Worm (Caenorhabditis elegans) whole organism, young adult: ENCODE data around the gene W03B1.3.

Source experiments
- B0035.1 ChIP-seq: sonication (generic microtip); optimal IDR thresholded peaks from 2 replicates; lab custom pipeline; 2016; ENCODE audit warnings: missing genetic modification characterization, mild to moderate bottlenecking, missing compliant biosample characterization, missing genotype, missing genetic modification reagents
- F23B12.7 ChIP-seq: sonication (generic microtip); optimal IDR thresholded peaks from 2 replicates; lab custom pipeline; 2017; ENCODE audit warnings: missing genetic modification characterization, mild to moderate bottlenecking, missing compliant biosample characterization, antibody characterized with exemption, moderate library complexity; ENCODE audit not compliant: insufficient read depth
- F37B4.10 ChIP-seq: fragments of 200-800 bp; sonication (Bioruptor generic); IDR thresholded peaks from 2 replicates; pipeline ENCODE4 v1.3.6; 2022; ENCODE audit warnings: missing genetic modification characterization, missing compliant biosample characterization
- F39B2.1 ChIP-seq: fragments of 200-800 bp; sonication (Bioruptor generic); IDR thresholded peaks from 2 replicates; pipeline ENCODE4 v1.3.6; 2022; ENCODE audit warnings: missing genetic modification reagents, missing genetic modification characterization, missing compliant biosample characterization
- F49E8.2 ChIP-seq: sonication (generic microtip); optimal IDR thresholded peaks from 3 replicates; lab custom pipeline; 2017; ENCODE audit warnings: missing genetic modification characterization, mild to moderate bottlenecking, missing compliant biosample characterization, antibody characterized with exemption, moderate library complexity; ENCODE audit not compliant: insufficient read depth
- K11D2.4 ChIP-seq: fragments of 200-800 bp; sonication (Bioruptor generic); IDR thresholded peaks from 2 replicates; pipeline ENCODE4 v1.3.6; 2022; ENCODE audit warnings: missing genetic modification reagents, missing genetic modification characterization, missing compliant biosample characterization
- T07F8.4 ChIP-seq: sonication (generic microtip); optimal IDR thresholded peaks from 2 replicates; lab custom pipeline; 2016; ENCODE audit warnings: mild to moderate bottlenecking, missing genetic modification characterization, moderate library complexity, missing compliant biosample characterization
- ZK185.1 ChIP-seq: sonication (generic microtip); optimal IDR thresholded peaks from 2 replicates; lab custom pipeline; 2016; ENCODE audit warnings: mild to moderate bottlenecking, missing genetic modification characterization, missing compliant biosample characterization; ENCODE audit not compliant: poor library complexity, severe bottlenecking
- akir-1 ChIP-seq: fragments of 200-800 bp; sonication (Bioruptor generic); optimal IDR thresholded peaks from 2 replicates; lab custom pipeline; 2018; ENCODE audit warnings: mild to moderate bottlenecking, missing genetic modification characterization, moderate library complexity, missing compliant biosample characterization
- aptf-2 ChIP-seq: fragments of 200-800 bp; sonication (Bioruptor generic); conservative IDR thresholded peaks from 2 replicates; pipeline ENCODE4 v1.3.6; 2022; ENCODE audit warnings: missing genetic modification reagents, missing genetic modification characterization, missing compliant biosample characterization
- athp-1 ChIP-seq: sonication (generic microtip); optimal IDR thresholded peaks from 2 replicates; lab custom pipeline; 2017; ENCODE audit warnings: mild to moderate bottlenecking, missing genetic modification characterization, missing compliant biosample characterization
- attf-6 ChIP-seq: fragments of 200-800 bp; sonication (Bioruptor generic); IDR thresholded peaks from 2 replicates; pipeline ENCODE4 v1.3.6; 2022; ENCODE audit warnings: missing genetic modification reagents, missing genetic modification characterization, missing compliant biosample characterization
- bed-1 ChIP-seq: fragments of 200-800 bp; sonication (Bioruptor generic); IDR thresholded peaks from 2 replicates; pipeline ENCODE4 v1.3.6; 2022; ENCODE audit warnings: missing genetic modification reagents, missing genetic modification characterization, missing compliant biosample characterization
- ceh-79 ChIP-seq: sonication (generic microtip); optimal IDR thresholded peaks from 2 replicates; lab custom pipeline; 2017; ENCODE audit warnings: mild to moderate bottlenecking, missing genetic modification characterization, missing compliant biosample characterization
- dpff-1 ChIP-seq: sonication (generic microtip); optimal IDR thresholded peaks from 2 replicates; lab custom pipeline; 2017; ENCODE audit warnings: mild to moderate bottlenecking, missing genetic modification characterization, missing compliant biosample characterization
- dpl-1 ChIP-seq: fragments of 150-350 bp; optimal IDR thresholded peaks from 2 replicates; lab custom pipeline; 2014; ENCODE audit warnings: missing biosample characterization, missing genetic modification reagents, missing genetic modification characterization
- efl-1 ChIP-seq: fragments of 150-350 bp; optimal IDR thresholded peaks from 2 replicates; lab custom pipeline; 2014; ENCODE audit warnings: missing biosample characterization, missing genetic modification reagents, missing genetic modification characterization
- fkh-3 ChIP-seq: sonication (generic microtip); optimal IDR thresholded peaks from 2 replicates; lab custom pipeline; 2016; ENCODE audit warnings: mild to moderate bottlenecking, missing genetic modification characterization, missing compliant biosample characterization
- hlh-12 ChIP-seq: sonication (generic microtip); optimal IDR thresholded peaks from 2 replicates; lab custom pipeline; 2016; ENCODE audit warnings: missing genetic modification characterization, missing compliant biosample characterization
- hlh-26 ChIP-seq: fragments of 200-800 bp; sonication (Bioruptor generic); conservative IDR thresholded peaks from 2 replicates; pipeline ENCODE4 v1.3.6; 2022; ENCODE audit warnings: missing genetic modification reagents, missing genetic modification characterization, missing compliant biosample characterization
- hmg-20 ChIP-seq: fragments of 200-800 bp; sonication (Bioruptor generic); IDR thresholded peaks from 2 replicates; pipeline ENCODE4 v1.3.6; 2022; ENCODE audit warnings: missing genetic modification reagents, missing genetic modification characterization, missing compliant biosample characterization
- lin-26 ChIP-seq: fragments of 200-800 bp; sonication (Bioruptor generic); IDR thresholded peaks from 2 replicates; pipeline ENCODE4 v1.3.6; 2022; ENCODE audit warnings: missing genetic modification reagents, missing genetic modification characterization, missing compliant biosample characterization
- lin-35 ChIP-seq, 3 experiments: fragments of 150-350 bp in 2 of 3; sonication (generic microtip) in 1 of 3; optimal IDR thresholded peaks; 2 replicates each; lab custom pipeline; 2014 to 2018; ENCODE audit warnings: missing biosample characterization in 3 of 3, missing genetic modification characterization in 3 of 3, missing genetic modification reagents in 3 of 3
- lin-54 ChIP-seq: fragments of 200-800 bp; sonication (Bioruptor generic); optimal IDR thresholded peaks from 2 replicates; lab custom pipeline; 2018; ENCODE audit warnings: mild to moderate bottlenecking, missing genetic modification characterization, missing compliant biosample characterization
- lsy-27 ChIP-seq: sonication (generic microtip); optimal IDR thresholded peaks from 2 replicates; lab custom pipeline; 2017; ENCODE audit warnings: missing genetic modification characterization, mild to moderate bottlenecking, missing compliant biosample characterization, antibody characterized with exemption, missing genotype, borderline replicate concordance; ENCODE audit not compliant: insufficient read depth
- mcd-1 ChIP-seq: fragments of 200-800 bp; sonication (Bioruptor generic); IDR thresholded peaks from 2 replicates; pipeline ENCODE4 v1.3.6; 2022; ENCODE audit warnings: missing genetic modification reagents, missing genetic modification characterization, missing compliant biosample characterization
- mel-28 ChIP-seq: sonication (generic microtip); optimal IDR thresholded peaks from 2 replicates; lab custom pipeline; 2016; ENCODE audit warnings: borderline replicate concordance, mild to moderate bottlenecking, missing genetic modification characterization, missing compliant biosample characterization
- nfya-1 ChIP-seq: sonication (generic microtip); optimal IDR thresholded peaks from 2 replicates; lab custom pipeline; 2017; ENCODE audit warnings: antibody characterized with exemption, missing compliant biosample characterization, missing genetic modification characterization, borderline replicate concordance; ENCODE audit not compliant: insufficient read depth
- nfyb-1 ChIP-seq: fragments of 200-800 bp; sonication (Bioruptor generic); IDR thresholded peaks from 2 replicates; pipeline ENCODE4 v1.3.6; 2022; ENCODE audit warnings: missing genetic modification reagents, missing genetic modification characterization, missing compliant biosample characterization
- nhr-120 ChIP-seq: fragments of 200-800 bp; sonication (Bioruptor generic); IDR thresholded peaks from 2 replicates; pipeline ENCODE4 v1.3.6; 2022; ENCODE audit warnings: missing genetic modification characterization, missing compliant biosample characterization
- nhr-90 ChIP-seq: sonication (generic microtip); optimal IDR thresholded peaks from 2 replicates; lab custom pipeline; 2016; ENCODE audit warnings: missing genotype, mild to moderate bottlenecking, missing genetic modification characterization, missing compliant biosample characterization
- snpc-3.4 ChIP-seq: sonication (generic microtip); optimal IDR thresholded peaks from 2 replicates; lab custom pipeline; 2017; ENCODE audit warnings: missing genetic modification characterization, mild to moderate bottlenecking, missing compliant biosample characterization, antibody characterized with exemption, moderate library complexity, missing genotype, missing genetic modification reagents
- somi-1 ChIP-seq: fragments of 200-800 bp; sonication (Bioruptor generic); optimal IDR thresholded peaks from 2 replicates; lab custom pipeline; 2018; ENCODE audit warnings: mild to moderate bottlenecking, missing genetic modification characterization, missing compliant biosample characterization
- sptf-2 ChIP-seq: fragments of 200-800 bp; sonication (Bioruptor generic); optimal IDR thresholded peaks from 2 replicates; lab custom pipeline; 2018; ENCODE audit warnings: mild to moderate bottlenecking, missing genetic modification characterization, missing compliant biosample characterization
- tbp1 ChIP-seq: fragments of 200-800 bp; sonication (Bioruptor generic); optimal IDR thresholded peaks from 2 replicates; lab custom pipeline; 2018; ENCODE audit warnings: mild to moderate bottlenecking, missing genetic modification characterization, missing compliant biosample characterization
- tbx-9 ChIP-seq: sonication (generic microtip); optimal IDR thresholded peaks from 2 replicates; lab custom pipeline; 2016; ENCODE audit warnings: borderline replicate concordance, missing genetic modification characterization, inconsistent platforms, missing compliant biosample characterization
- xnd-1 ChIP-seq: sonication (generic microtip); optimal IDR thresholded peaks from 2 replicates; lab custom pipeline; 2016; ENCODE audit warnings: missing genotype, missing genetic modification reagents, missing genetic modification characterization, missing compliant biosample characterization
- zfh-2 ChIP-seq: fragments of 200-800 bp; sonication (Bioruptor generic); conservative IDR thresholded peaks from 2 replicates; pipeline ENCODE4 v1.3.6; 2022; ENCODE audit warnings: missing genetic modification reagents, missing genetic modification characterization, missing compliant biosample characterization
- ztf-18 ChIP-seq: sonication (generic microtip); optimal IDR thresholded peaks from 2 replicates; lab custom pipeline; 2016; ENCODE audit warnings: missing genotype, mild to moderate bottlenecking, missing genetic modification characterization, missing compliant biosample characterization
- ztf-22 ChIP-seq: fragments of 200-800 bp; sonication (Bioruptor generic); optimal IDR thresholded peaks from 2 replicates; lab custom pipeline; 2018; ENCODE audit warnings: mild to moderate bottlenecking, missing genetic modification characterization, moderate library complexity, missing compliant biosample characterization
- ztf-25 ChIP-seq: fragments of 200-800 bp; sonication (Bioruptor generic); IDR thresholded peaks from 2 replicates; pipeline ENCODE4 v1.3.6; 2022; ENCODE audit warnings: missing genetic modification reagents, missing genetic modification characterization, missing compliant biosample characterization
- ztf-3 ChIP-seq: fragments of 200-800 bp; sonication (Bioruptor generic); optimal IDR thresholded peaks from 2 replicates; lab custom pipeline; 2018; ENCODE audit warnings: mild to moderate bottlenecking, missing genetic modification characterization, missing compliant biosample characterization

Gene W03B1.3

ce11 chrIV:4360497-4360896 is 24.5 kb upstream of the W03B1.3 start, which contains the start of gene F55F10.1 (continued):
- no peak for TF ChIP-seq aptf-2 (GFP tag; lab: Robert Waterston, UW)
- no peak for TF ChIP-seq lin-26 (GFP tag; lab: Robert Waterston, UW)
- no peak for TF ChIP-seq T07F8.4 (tag; lab: Kevin White, UChicago)
- no peak for TF ChIP-seq K11D2.4
- TF ChIP-seq hlh-12 (tag; lab: Kevin White, UChicago), result no peak
- TF ChIP-seq tbp1 (GFP tag; lab: Kevin White, UChicago), result no peak
- TF ChIP-seq fkh-3 (tag; lab: Kevin White, UChicago), result no peak
- TF ChIP-seq hmg-20, result no peak
- TF ChIP-seq ztf-3 (GFP tag; lab: Kevin White, UChicago), result no peak
- peak; percentile 2 for TF ChIP-seq xnd-1 (tag; lab: Kevin White, UChicago)
- no peak for TF ChIP-seq dpff-1 (tag; lab: Kevin White, UChicago)
- TF ChIP-seq F39B2.1 (GFP tag; lab: Robert Waterston, UW), result no peak
- TF ChIP-seq efl-1, result peak; percentile 12
- TF ChIP-seq ztf-25 (GFP tag; lab: Robert Waterston, UW), result no peak
- TF ChIP-seq akir-1 (GFP tag; lab: Kevin White, UChicago), result no peak
- TF ChIP-seq nhr-120 (GFP tag; lab: Robert Waterston, UW), result no peak
- no peak for TF ChIP-seq F37B4.10 (GFP tag; lab: Robert Waterston, UW)
- no peak for TF ChIP-seq snpc-3.4 (tag; lab: Kevin White, UChicago)
- TF ChIP-seq athp-1 (tag; lab: Kevin White, UChicago), result no peak
- no peak for TF ChIP-seq nfyb-1 (GFP tag; lab: Robert Waterston, UW)
- no peak for TF ChIP-seq ceh-79 (tag; lab: Kevin White, UChicago)
- TF ChIP-seq F49E8.2 (tag; lab: Kevin White, UChicago), result no peak
- TF ChIP-seq, all 124 proteins: peak for 18

- no peak for TF ChIP-seq F23B12.7 (tag; lab: Kevin White, UChicago)
- no peak for TF ChIP-seq B0035.1 (tag; lab: Kevin White, UChicago)
- TF ChIP-seq tbp1 (GFP tag; lab: Kevin White, UChicago), result no peak
- no peak for TF ChIP-seq somi-1
- no peak for TF ChIP-seq attf-6 (GFP tag; lab: Robert Waterston, UW)
These were observed 23.6 kb upstream of the W03B1.3 start, which contains the start of gene F55F10.3 for ce11 chrIV:4359653-4360052. F55F10.3 (plus strand) TSS chrIV:4359953.

ce11 chrIV:4357296-4357695 is 21.3 kb upstream of the W03B1.3 start, which contains the start of gene sars-2:
sars-2 (plus strand) TSS chrIV:4357636.
- TF ChIP-seq ztf-18 (tag; lab: Kevin White, UChicago) (peak; percentile 33), efl-1 (peak; percentile 52), ZK185.1 (tag; lab: Kevin White, UChicago) (no peak), hlh-26 (GFP tag; lab: Robert Waterston, UW) (no peak), zfh-2 (GFP tag; lab: Robert Waterston, UW) (no peak), dpl-1 (peak; percentile 63), mcd-1 (GFP tag; lab: Robert Waterston, UW) (peak; percentile 86), lin-54 (GFP tag; lab: Kevin White, UChicago) (peak; percentile 69), lin-35 (GFP tag; optimal IDR thresholded peaks at IDR 0.05; lab: Kevin White, UChicago) (peak in 1 of 3 experiments; percentile 66)

ce11 chrIV:4356879-4357278 is 20.8 kb upstream of the W03B1.3 start, which contains the start of gene W03B1.9:
W03B1.9 (minus strand) TSS chrIV:4356979.
- TF ChIP-seq nhr-90 (tag; lab: Kevin White, UChicago) (no peak), ztf-22 (no peak), nfya-1 (tag; lab: Kevin White, UChicago) (no peak), dpff-1 (tag; lab: Kevin White, UChicago) (no peak), mel-28 (tag; lab: Kevin White, UChicago) (no peak), ztf-18 (tag; lab: Kevin White, UChicago) (no peak), bed-1 (no peak), lsy-27 (tag; lab: Kevin White, UChicago) (no peak), ztf-25 (GFP tag; lab: Robert Waterston, UW) (no peak), sptf-2 (no peak), tbx-9 (no peak)
